Worm (Caenorhabditis elegans) whole organism, L2 larva: ENCODE results near the gene ZK455.5.

ENCODE experiments used
- F13H6.1 ChIP-seq: sonication (generic microtip); optimal IDR thresholded peaks from 2 replicates; lab custom pipeline; 2016; ENCODE audit warnings: missing genetic modification characterization, missing compliant biosample characterization
- R02D3.7 ChIP-seq: fragments of 150-350 bp; optimal IDR thresholded peaks from 2 replicates; lab custom pipeline; 2014; ENCODE audit warnings: missing biosample characterization, missing genetic modification characterization
- ceh-82 ChIP-seq: fragments of 150-350 bp; optimal IDR thresholded peaks from 2 replicates; lab custom pipeline; 2014; ENCODE audit warnings: missing biosample characterization, missing genetic modification characterization
- egl-27 ChIP-seq: sonication (generic microtip); optimal IDR thresholded peaks from 3 replicates; lab custom pipeline; 2017; ENCODE audit warnings: missing biosample characterization, missing genetic modification reagents, missing genetic modification characterization
- elt-1 ChIP-seq: fragments of 150-350 bp; optimal IDR thresholded peaks from 2 replicates; lab custom pipeline; 2014; ENCODE audit warnings: missing biosample characterization, missing genetic modification characterization
- elt-3 ChIP-seq: sonication (generic microtip); optimal IDR thresholded peaks from 2 replicates; lab custom pipeline; 2017; ENCODE audit warnings: missing biosample characterization, missing genetic modification characterization
- lin-39 ChIP-seq: fragments of 150-350 bp; optimal IDR thresholded peaks from 2 replicates; lab custom pipeline; 2014; ENCODE audit warnings: missing biosample characterization, missing genetic modification reagents, missing genetic modification characterization
- nhr-11 ChIP-seq: fragments of 150-350 bp; optimal IDR thresholded peaks from 2 replicates; lab custom pipeline; 2014; ENCODE audit warnings: missing biosample characterization, missing genetic modification characterization
- nhr-23 ChIP-seq: fragments of 150-350 bp; optimal IDR thresholded peaks from 2 replicates; lab custom pipeline; 2014; ENCODE audit warnings: missing biosample characterization, missing genetic modification reagents, missing genetic modification characterization
- nhr-237 ChIP-seq: fragments of 150-350 bp; optimal IDR thresholded peaks from 2 replicates; lab custom pipeline; 2014; ENCODE audit warnings: missing biosample characterization, missing genetic modification characterization
- nhr-25 ChIP-seq: fragments of 150-350 bp; sonication (generic microtip); optimal IDR thresholded peaks from 3 replicates; lab custom pipeline; 2014; ENCODE audit warnings: missing biosample characterization, missing genetic modification characterization
- nhr-77 ChIP-seq: fragments of 150-350 bp; optimal IDR thresholded peaks from 2 replicates; lab custom pipeline; 2014; ENCODE audit warnings: missing biosample characterization, missing genetic modification characterization
- unc-62 ChIP-seq: fragments of 150-350 bp; optimal IDR thresholded peaks from 2 replicates; lab custom pipeline; 2014; ENCODE audit warnings: missing biosample characterization, missing genetic modification reagents, missing genetic modification characterization

ce11 chrX:11364914-11365313 lies 38.2 kb upstream of the ZK455.5 start:
- no peak for TF ChIP-seq egl-27 (tag; lab: Kevin White, UChicago)
- no peak for TF ChIP-seq unc-62 (GFP tag; lab: Kevin White, UChicago)
- TF ChIP-seq R02D3.7 (tag; lab: Kevin White, UChicago) = no peak
- no peak for TF ChIP-seq lin-39 (tag; lab: Kevin White, UChicago)
- TF ChIP-seq nhr-11 (tag; lab: Kevin White, UChicago) = no peak
- TF ChIP-seq nhr-25 = no peak
- TF ChIP-seq ceh-82 = no peak
- TF ChIP-seq elt-3 = no peak
- no peak for TF ChIP-seq nhr-77 (tag; lab: Kevin White, UChicago)
- no peak for TF ChIP-seq F13H6.1
- TF ChIP-seq elt-1 (tag; lab: Kevin White, UChicago) = no peak
- TF ChIP-seq nhr-237 (tag; lab: Kevin White, UChicago) = no peak
- no peak for TF ChIP-seq nhr-23 (tag; lab: Kevin White, UChicago)
